Worm (Caenorhabditis elegans): ENCODE results near the gene T07A5.7.

Gene T07A5.7

DNA sequence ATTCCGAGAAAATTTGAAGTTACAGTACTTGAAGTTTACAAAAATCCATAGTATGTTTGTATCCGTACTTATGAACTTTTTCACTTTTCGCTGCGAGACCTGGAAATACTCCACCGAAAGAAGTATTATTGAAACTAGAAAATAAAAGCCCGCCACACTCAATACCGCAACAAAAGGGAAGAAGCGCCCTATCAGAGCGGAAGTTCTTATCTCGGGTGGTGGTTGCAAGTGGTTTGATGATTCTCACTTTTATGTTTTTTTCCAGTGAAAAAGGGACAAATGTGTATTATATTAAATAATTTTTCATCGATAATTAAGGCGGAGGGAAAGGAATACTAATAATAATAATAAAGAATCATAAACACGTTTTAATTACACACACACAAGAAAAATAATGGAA, 3.3 kb upstream of the T07A5.7 start:
- peak; percentile 39 for TF ChIP-seq elt-2 (tag; optimal IDR thresholded peaks at IDR 0.05)
- no peak for TF ChIP-seq eyg-1 (tag; optimal IDR thresholded peaks at IDR 0.05)

DNA sequence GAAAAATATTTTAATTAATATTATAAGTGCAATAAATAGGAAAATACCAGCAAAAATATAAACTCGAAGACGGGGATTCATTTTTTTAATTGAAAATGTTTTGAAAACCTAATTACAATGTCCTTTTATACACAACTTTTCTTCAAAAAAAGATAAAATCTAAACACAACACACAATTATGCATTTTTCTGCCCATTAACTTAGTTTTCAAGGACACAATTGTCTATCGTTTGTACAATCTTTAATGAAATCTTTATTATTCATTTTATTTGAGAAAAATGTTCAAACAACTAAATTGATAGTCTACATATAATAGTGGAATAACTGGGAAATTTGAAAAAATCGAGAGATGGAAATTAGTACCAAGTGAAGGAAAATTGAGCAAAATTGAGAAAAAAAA, 4.9 kb downstream of the T07A5.7 start, which contains the start of gene T07A5.1:
T07A5.1 (minus strand) TSS at position 149 of the 400 bp plus-strand sequence.
- TF ChIP-seq ceh-31 (tag; optimal IDR thresholded peaks at IDR 0.05) (no peak), zip-5 (tag; optimal IDR thresholded peaks at IDR 0.05) (no peak)

DNA sequence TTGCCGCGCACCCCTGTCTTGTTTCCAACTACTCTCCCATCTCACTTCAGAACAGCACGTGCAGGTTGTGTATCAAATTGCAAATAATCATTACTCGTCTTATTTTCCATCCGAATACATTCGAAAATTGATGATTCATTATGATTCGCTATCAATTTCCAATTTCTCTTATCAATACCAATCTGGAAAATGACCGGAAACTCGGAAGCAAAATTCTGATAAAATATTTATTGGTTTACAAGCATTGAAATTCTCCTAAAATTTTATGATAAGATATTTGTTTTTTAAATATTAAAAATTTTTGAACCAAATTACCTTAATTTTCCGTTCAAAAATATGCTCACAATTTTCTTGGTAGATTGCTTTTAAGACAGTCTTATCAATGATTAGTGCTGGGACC, 5.6 kb downstream of the T07A5.7 start:
- TF ChIP-seq unc-42 (tag; optimal IDR thresholded peaks at IDR 0.05) (no peak), pha-2 (tag; optimal IDR thresholded peaks at IDR 0.05) (no peak), dve-1 (tag; optimal IDR thresholded peaks at IDR 0.05) (no peak), unc-86 (tag; optimal IDR thresholded peaks at IDR 0.05) (no peak), lim-6 (tag; optimal IDR thresholded peaks at IDR 0.05) (no peak), K02D7.2 (tag; optimal IDR thresholded peaks at IDR 0.05) (no peak), gmeb-2 (tag; optimal IDR thresholded peaks at IDR 0.05) (no peak), ceh-31 (tag; optimal IDR thresholded peaks at IDR 0.05) (no peak), eyg-1 (tag; optimal IDR thresholded peaks at IDR 0.05) (no peak), hlh-15 (tag; optimal IDR thresholded peaks at IDR 0.05) (no peak), sox-4 (tag; optimal IDR thresholded peaks at IDR 0.05) (no peak), unc-3 (GFP tag; conservative IDR thresholded peaks at IDR 0.05) (no peak), unc-3 (tag; optimal IDR thresholded peaks at IDR 0.05) (no peak), ceh-48 (tag; optimal IDR thresholded peaks at IDR 0.05) (no peak), che-1 (tag; optimal IDR thresholded peaks at IDR 0.05) (no peak), elt-4 (tag; optimal IDR thresholded peaks at IDR 0.05) (no peak), rnt-1 (tag; optimal IDR thresholded peaks at IDR 0.05) (no peak)

DNA sequence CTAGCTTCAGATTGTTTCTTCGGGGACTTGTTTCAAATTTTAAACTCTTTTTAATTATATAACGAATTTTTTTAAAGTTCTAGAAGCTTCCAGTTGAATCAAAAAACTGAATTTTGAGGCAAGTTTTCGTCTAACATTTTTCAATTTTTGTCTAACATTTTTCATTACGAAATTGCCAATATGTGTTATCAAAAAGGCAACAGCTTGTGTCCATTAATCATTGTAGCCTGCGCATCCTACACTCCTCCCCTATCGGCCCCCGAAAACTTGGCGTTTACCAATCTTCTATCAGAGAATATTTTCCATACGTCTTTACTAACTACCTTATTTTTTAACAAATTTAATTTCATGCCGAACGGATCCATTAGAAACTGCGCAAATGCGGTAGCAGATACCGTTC, 10.8 kb downstream of the T07A5.7 start, which contains the start of gene vglu-3:
vglu-3 (plus strand) TSS at position 301 of the 400 bp plus-strand sequence.
- TF ChIP-seq ceh-30 (tag; optimal IDR thresholded peaks at IDR 0.05), result no peak
- TF ChIP-seq ama-1 (optimal IDR thresholded peaks at IDR 0.05), result no peak
- TF ChIP-seq ceh-14 (tag; optimal IDR thresholded peaks at IDR 0.05), result no peak
- TF ChIP-seq tbx-2 (tag; optimal IDR thresholded peaks at IDR 0.05), result no peak
- TF ChIP-seq nhr-11 (tag; optimal IDR thresholded peaks at IDR 0.05), result no peak
- TF ChIP-seq K02D7.2 (tag; optimal IDR thresholded peaks at IDR 0.05), result no peak
- no peak for TF ChIP-seq pha-4 (tag; optimal IDR thresholded peaks at IDR 0.05)
- TF ChIP-seq ceh-48 (tag; optimal IDR thresholded peaks at IDR 0.05), result no peak
- TF ChIP-seq madf-2 (tag; optimal IDR thresholded peaks at IDR 0.05), result no peak
- no peak for TF ChIP-seq nhr-232 (tag; optimal IDR thresholded peaks at IDR 0.05)
- no peak for TF ChIP-seq pros-1 (tag; optimal IDR thresholded peaks at IDR 0.05)
- TF ChIP-seq ceh-45 (GFP tag; IDR thresholded peaks at IDR 0.05), result no peak
- TF ChIP-seq pqm-1 (tag; optimal IDR thresholded peaks at IDR 0.05), result no peak
- no peak for TF ChIP-seq hlh-30 (tag; optimal IDR thresholded peaks at IDR 0.05; ENCODE audit: insufficient read depth)
- TF ChIP-seq syd-9 (tag; optimal IDR thresholded peaks at IDR 0.05), result no peak
- no peak for TF ChIP-seq unc-3 (GFP tag; conservative IDR thresholded peaks at IDR 0.05)
- no peak for TF ChIP-seq unc-3 (tag; optimal IDR thresholded peaks at IDR 0.05)
- no peak for TF ChIP-seq ets-4 (tag; optimal IDR thresholded peaks at IDR 0.05)
- TF ChIP-seq hlh-8 (tag; optimal IDR thresholded peaks at IDR 0.05), result no peak

DNA sequence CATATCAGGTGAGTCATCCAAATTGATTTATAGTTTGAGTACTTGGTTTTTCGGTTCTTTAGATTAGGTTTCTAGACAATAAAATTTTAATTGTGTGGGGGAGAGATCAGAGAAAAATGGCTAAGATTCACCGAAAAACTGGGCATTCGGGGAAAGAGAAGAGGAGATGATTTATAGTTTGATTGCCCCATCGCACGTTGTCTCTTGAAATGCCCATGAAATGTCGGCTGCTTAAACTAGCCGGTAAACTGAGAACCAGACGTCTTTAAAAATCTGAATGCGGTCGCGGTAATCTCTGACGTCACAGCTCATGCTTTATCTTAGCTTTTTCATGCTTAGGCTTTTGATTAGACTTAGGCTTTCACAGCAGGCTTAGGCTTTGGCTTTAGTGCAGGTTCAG, 14.0 kb downstream of the T07A5.7 start:
- no peak for TF ChIP-seq fkh-10 (GFP tag; optimal IDR thresholded peaks at IDR 0.05)
- no peak for TF ChIP-seq K02D7.2 (tag; optimal IDR thresholded peaks at IDR 0.05)
- TF ChIP-seq gmeb-2 (tag; optimal IDR thresholded peaks at IDR 0.05), result no peak
- no peak for TF ChIP-seq ama-1 (optimal IDR thresholded peaks at IDR 0.05)
- no peak for TF ChIP-seq T23F11.4 (GFP tag; optimal IDR thresholded peaks at IDR 0.05)
- no peak for TF ChIP-seq eyg-1 (tag; optimal IDR thresholded peaks at IDR 0.05)
- TF ChIP-seq hlh-13 (GFP tag; optimal IDR thresholded peaks at IDR 0.05), result no peak
- TF ChIP-seq unc-55 (GFP tag; optimal IDR thresholded peaks at IDR 0.05), result no peak
- TF ChIP-seq ceh-30 (tag; optimal IDR thresholded peaks at IDR 0.05), result no peak
- TF ChIP-seq ceh-22 (tag; optimal IDR thresholded peaks at IDR 0.05), result no peak
- TF ChIP-seq unc-86 (tag; optimal IDR thresholded peaks at IDR 0.05), result no peak
- no peak for TF ChIP-seq ztf-16 (tag; optimal IDR thresholded peaks at IDR 0.05)
